Worm (Caenorhabditis elegans) whole organism, late embryonic: ENCODE results near the gene srlf-4.

Experiments used
- F13H6.1 ChIP-seq: sonication (generic microtip); optimal IDR thresholded peaks from 2 replicates; lab custom pipeline; 2016; ENCODE audit warnings: missing genetic modification characterization, missing compliant biosample characterization
- K09A11.1 ChIP-seq: sonication (generic microtip); optimal IDR thresholded peaks from 2 replicates; lab custom pipeline; 2017; ENCODE audit warnings: antibody characterized with exemption, mild to moderate bottlenecking, missing genetic modification characterization, missing compliant biosample characterization; ENCODE audit not compliant: insufficient read depth
- ahr-1 ChIP-seq: sonication (generic microtip); optimal IDR thresholded peaks from 2 replicates; lab custom pipeline; 2016; ENCODE audit warnings: missing genetic modification characterization, missing compliant biosample characterization
- ceh-18 ChIP-seq: sonication (generic microtip); optimal IDR thresholded peaks from 2 replicates; lab custom pipeline; 2016; ENCODE audit warnings: missing genetic modification characterization, missing compliant biosample characterization
- ceh-19 ChIP-seq: fragments of 200-800 bp; sonication (Bioruptor generic); optimal IDR thresholded peaks from 2 replicates; lab custom pipeline; 2018; ENCODE audit warnings: mild to moderate bottlenecking, missing genetic modification characterization, missing compliant biosample characterization
- ceh-2 ChIP-seq: sonication (generic microtip); optimal IDR thresholded peaks from 2 replicates; lab custom pipeline; 2016; ENCODE audit warnings: missing genotype, missing genetic modification characterization, missing compliant biosample characterization
- ceh-24 ChIP-seq: sonication (generic microtip); optimal IDR thresholded peaks from 2 replicates; lab custom pipeline; 2016; ENCODE audit warnings: mild to moderate bottlenecking, missing genetic modification characterization, missing compliant biosample characterization
- ceh-31 ChIP-seq: sonication (generic microtip); optimal IDR thresholded peaks from 2 replicates; lab custom pipeline; 2016; ENCODE audit warnings: missing genetic modification characterization, missing compliant biosample characterization
- ceh-45 ChIP-seq: fragments of 200-800 bp; sonication (Bioruptor generic); IDR thresholded peaks from 2 replicates; pipeline ENCODE4 v1.3.6; 2022; ENCODE audit warnings: missing genetic modification reagents, missing genetic modification characterization, missing compliant biosample characterization
- ceh-6 ChIP-seq: fragments of 200-800 bp; sonication (Bioruptor generic); optimal IDR thresholded peaks from 2 replicates; lab custom pipeline; 2018; ENCODE audit warnings: mild to moderate bottlenecking, missing genetic modification characterization, missing compliant biosample characterization
- dmd-4 ChIP-seq: sonication (generic microtip); optimal IDR thresholded peaks from 2 replicates; lab custom pipeline; 2016; ENCODE audit warnings: borderline replicate concordance, missing genetic modification characterization, missing compliant biosample characterization
- elt-2 ChIP-seq: sonication (generic microtip); optimal IDR thresholded peaks from 2 replicates; lab custom pipeline; 2016; ENCODE audit warnings: missing genetic modification reagents, missing genetic modification characterization, missing compliant biosample characterization
- elt-4 ChIP-seq: sonication (generic microtip); optimal IDR thresholded peaks from 2 replicates; lab custom pipeline; 2016; ENCODE audit warnings: missing genetic modification characterization, missing compliant biosample characterization
- eyg-1 ChIP-seq: sonication (generic microtip); optimal IDR thresholded peaks from 2 replicates; lab custom pipeline; 2016; ENCODE audit warnings: missing genotype, missing genetic modification characterization, missing compliant biosample characterization
- fax-1 ChIP-seq: sonication (generic microtip); optimal IDR thresholded peaks from 2 replicates; lab custom pipeline; 2016; ENCODE audit warnings: missing genotype, missing genetic modification characterization, missing compliant biosample characterization
- fkh-10 ChIP-seq: fragments of 150-350 bp; optimal IDR thresholded peaks from 2 replicates; lab custom pipeline; 2014; ENCODE audit warnings: missing biosample characterization, missing genetic modification reagents, missing genetic modification characterization
- gmeb-2 ChIP-seq: sonication (generic microtip); optimal IDR thresholded peaks from 2 replicates; lab custom pipeline; 2016; ENCODE audit warnings: missing genetic modification characterization, inconsistent platforms, missing compliant biosample characterization
- hlh-13 ChIP-seq: fragments of 200-800 bp; sonication (Bioruptor generic); optimal IDR thresholded peaks from 2 replicates; lab custom pipeline; 2018; ENCODE audit warnings: mild to moderate bottlenecking, missing genetic modification characterization, missing compliant biosample characterization
- hlh-15 ChIP-seq: sonication (generic microtip); optimal IDR thresholded peaks from 2 replicates; lab custom pipeline; 2016; ENCODE audit warnings: missing genetic modification characterization, missing compliant biosample characterization
- hlh-30 ChIP-seq: sonication (generic microtip); optimal IDR thresholded peaks from 2 replicates; lab custom pipeline; 2017; ENCODE audit warnings: antibody characterized with exemption, missing genetic modification characterization, missing compliant biosample characterization; ENCODE audit not compliant: insufficient read depth
- hlh-8 ChIP-seq: sonication (generic microtip); optimal IDR thresholded peaks from 2 replicates; lab custom pipeline; 2016; ENCODE audit warnings: missing genotype, missing genetic modification characterization, missing compliant biosample characterization
- lin-11 ChIP-seq: fragments of 200-800 bp; sonication (Bioruptor generic); optimal IDR thresholded peaks from 2 replicates; lab custom pipeline; 2018; ENCODE audit warnings: mild to moderate bottlenecking, missing genetic modification characterization, missing compliant biosample characterization
- madf-2 ChIP-seq: sonication (generic microtip); optimal IDR thresholded peaks from 2 replicates; lab custom pipeline; 2017; ENCODE audit warnings: missing genetic modification characterization, missing compliant biosample characterization
- nfya-1 ChIP-seq: sonication (generic microtip); optimal IDR thresholded peaks from 2 replicates; lab custom pipeline; 2017; ENCODE audit warnings: missing genetic modification characterization, mild to moderate bottlenecking, missing compliant biosample characterization, antibody characterized with exemption, moderate library complexity
- nhr-232 ChIP-seq: sonication (generic microtip); optimal IDR thresholded peaks from 2 replicates; lab custom pipeline; 2016; ENCODE audit warnings: missing genetic modification characterization, missing compliant biosample characterization
- pag-3 ChIP-seq: sonication (generic microtip); optimal IDR thresholded peaks from 2 replicates; lab custom pipeline; 2016; ENCODE audit warnings: missing compliant biosample characterization, missing genetic modification characterization, borderline replicate concordance
- pat-9 ChIP-seq: fragments of 200-800 bp; sonication (Bioruptor generic); optimal IDR thresholded peaks from 2 replicates; lab custom pipeline; 2018; ENCODE audit warnings: mild to moderate bottlenecking, missing genetic modification characterization, moderate library complexity, missing compliant biosample characterization
- pha-2 ChIP-seq: sonication (generic microtip); optimal IDR thresholded peaks from 2 replicates; lab custom pipeline; 2017; ENCODE audit warnings: mild to moderate bottlenecking, missing genetic modification characterization, missing compliant biosample characterization
- pqm-1 ChIP-seq: sonication (generic microtip); optimal IDR thresholded peaks from 2 replicates; lab custom pipeline; 2016; ENCODE audit warnings: missing genetic modification characterization, missing compliant biosample characterization
- ref-2 ChIP-seq: sonication (generic microtip); optimal IDR thresholded peaks from 2 replicates; lab custom pipeline; 2016; ENCODE audit warnings: missing genetic modification characterization, missing compliant biosample characterization
- sox-4 ChIP-seq: sonication (generic microtip); optimal IDR thresholded peaks from 2 replicates; lab custom pipeline; 2017; ENCODE audit warnings: mild to moderate bottlenecking, missing genetic modification characterization, inconsistent platforms, missing compliant biosample characterization
- syd-9 ChIP-seq: sonication (generic microtip); optimal IDR thresholded peaks from 2 replicates; lab custom pipeline; 2016; ENCODE audit warnings: mild to moderate bottlenecking, missing genetic modification characterization, moderate library complexity, missing compliant biosample characterization
- tbx-7 ChIP-seq: sonication (generic microtip); optimal IDR thresholded peaks from 2 replicates; lab custom pipeline; 2016; ENCODE audit warnings: missing genotype, missing genetic modification characterization, missing compliant biosample characterization
- ttx-3 ChIP-seq: sonication (generic microtip); optimal IDR thresholded peaks from 2 replicates; lab custom pipeline; 2016; ENCODE audit warnings: missing genetic modification reagents, missing genetic modification characterization, missing compliant biosample characterization
- unc-3 ChIP-seq, 2 experiments: fragments of 200-800 bp in 1 of 2; sonication (Bioruptor generic) in 1 of 2; sonication (generic microtip) in 1 of 2; conservative IDR thresholded peaks in 1 of 2; optimal IDR thresholded peaks in 1 of 2; 2 replicates each; pipeline versions ENCODE4 v1.3.6 to Lab custom; 2016 to 2022; ENCODE audit warnings: missing compliant biosample characterization in 2 of 2, missing genetic modification characterization in 2 of 2, missing genetic modification reagents in 1 of 2
- unc-42 ChIP-seq: sonication (generic microtip); optimal IDR thresholded peaks from 2 replicates; lab custom pipeline; 2016; ENCODE audit warnings: missing genotype, missing genetic modification characterization, missing compliant biosample characterization
- zip-5 ChIP-seq: sonication (generic microtip); optimal IDR thresholded peaks from 2 replicates; lab custom pipeline; 2016; ENCODE audit warnings: missing genetic modification characterization, missing compliant biosample characterization
- ztf-16 ChIP-seq: sonication (generic microtip); optimal IDR thresholded peaks from 2 replicates; lab custom pipeline; 2017; ENCODE audit warnings: missing genetic modification characterization, missing compliant biosample characterization

The srlf-4 gene

ce11 chrIV:12964648-12965047, 40.4 kb upstream of the srlf-4 start:
- TF ChIP-seq unc-42 (tag; lab: Kevin White, UChicago) = no peak
- TF ChIP-seq ceh-18 (tag; lab: Kevin White, UChicago) = no peak
- no peak for TF ChIP-seq ceh-31 (tag; lab: Kevin White, UChicago)
- TF ChIP-seq elt-4 = no peak
- TF ChIP-seq tbx-7 = no peak
- no peak for TF ChIP-seq ahr-1 (tag; lab: Kevin White, UChicago)
- TF ChIP-seq sox-4 (tag; lab: Kevin White, UChicago) = no peak
- TF ChIP-seq nfya-1 = no peak
- TF ChIP-seq lin-11 (tag; lab: Kevin White, UChicago) = no peak
- TF ChIP-seq dmd-4 (tag; lab: Kevin White, UChicago) = no peak
- TF ChIP-seq syd-9 (tag; lab: Kevin White, UChicago) = no peak
- TF ChIP-seq ref-2 = no peak
- no peak for TF ChIP-seq ceh-45 (GFP tag; lab: Robert Waterston, UW)
- TF ChIP-seq hlh-13 (GFP tag; lab: Kevin White, UChicago) = no peak
- no peak for TF ChIP-seq pag-3 (tag; lab: Kevin White, UChicago)

ce11 chrIV:12962564-12962963, 38.3 kb upstream of the srlf-4 start, which contains the start of gene F55G11.8:
TSS of gene F55G11.8 (plus strand) at chrIV:12962808.
- TF ChIP-seq elt-2 (tag; lab: Kevin White, UChicago) = peak; percentile 3
- no peak for TF ChIP-seq pat-9
- no peak for TF ChIP-seq ceh-24 (tag; lab: Kevin White, UChicago)
- TF ChIP-seq ahr-1 (tag; lab: Kevin White, UChicago) = no peak
- no peak for TF ChIP-seq hlh-8 (tag; lab: Kevin White, UChicago)
- TF ChIP-seq ceh-19 (GFP tag; lab: Kevin White, UChicago) = no peak

ce11 chrIV:12960136-12960535, 35.9 kb upstream of the srlf-4 start, which contains the start of gene F55G11.7:
TSS of gene F55G11.7 (plus strand) at chrIV:12960436.
- TF ChIP-seq zip-5 (tag; lab: Kevin White, UChicago) (no peak), fkh-10 (GFP tag; lab: Kevin White, UChicago) (no peak), hlh-15 (tag; lab: Kevin White, UChicago) (no peak), nhr-232 (tag; lab: Kevin White, UChicago) (no peak), ttx-3 (tag; lab: Kevin White, UChicago) (no peak), syd-9 (tag; lab: Kevin White, UChicago) (no peak), ceh-2 (tag; lab: Kevin White, UChicago) (no peak), ahr-1 (tag; lab: Kevin White, UChicago) (no peak)
- TF ChIP-seq, all 69 proteins: peak for 0

ce11 chrIV:12957730-12958129, 33.5 kb upstream of the srlf-4 start, which contains the start of gene F55G11.6:
TSS of gene F55G11.6 (plus strand) at chrIV:12958030.
- TF ChIP-seq ahr-1 (tag; lab: Kevin White, UChicago) (no peak), nfya-1 (no peak), dmd-4 (tag; lab: Kevin White, UChicago) (no peak), ceh-45 (GFP tag; lab: Robert Waterston, UW) (no peak), unc-42 (tag; lab: Kevin White, UChicago) (no peak), pha-2 (tag; lab: Kevin White, UChicago) (no peak), F13H6.1 (tag; lab: Kevin White, UChicago) (no peak), hlh-30 (no peak)

- TF ChIP-seq pqm-1 (tag; lab: Kevin White, UChicago) (no peak), hlh-13 (GFP tag; lab: Kevin White, UChicago) (no peak), madf-2 (tag; lab: Kevin White, UChicago) (no peak), tbx-7 (no peak), ceh-6 (no peak), sox-4 (tag; lab: Kevin White, UChicago) (no peak), ztf-16 (no peak), unc-3 (GFP tag; conservative IDR thresholded peaks at IDR 0.05; lab: Robert Waterston, UW) (no peak), unc-3 (tag; optimal IDR thresholded peaks at IDR 0.05; lab: Kevin White, UChicago) (no peak), K09A11.1 (tag; lab: Kevin White, UChicago) (no peak), fax-1 (tag; lab: Kevin White, UChicago) (no peak), gmeb-2 (tag; lab: Kevin White, UChicago) (no peak), eyg-1 (no peak), fkh-10 (GFP tag; lab: Kevin White, UChicago) (no peak)
Observed at ce11 chrIV:12948470-12948869, 24.2 kb upstream of the srlf-4 start, which contains the start of gene F55G11.10. TSS of gene F55G11.10 (plus strand) at chrIV:12948770.
